ENCODE assay signal across 2 fruit fly cellular contexts in the genomic region with DNA sequence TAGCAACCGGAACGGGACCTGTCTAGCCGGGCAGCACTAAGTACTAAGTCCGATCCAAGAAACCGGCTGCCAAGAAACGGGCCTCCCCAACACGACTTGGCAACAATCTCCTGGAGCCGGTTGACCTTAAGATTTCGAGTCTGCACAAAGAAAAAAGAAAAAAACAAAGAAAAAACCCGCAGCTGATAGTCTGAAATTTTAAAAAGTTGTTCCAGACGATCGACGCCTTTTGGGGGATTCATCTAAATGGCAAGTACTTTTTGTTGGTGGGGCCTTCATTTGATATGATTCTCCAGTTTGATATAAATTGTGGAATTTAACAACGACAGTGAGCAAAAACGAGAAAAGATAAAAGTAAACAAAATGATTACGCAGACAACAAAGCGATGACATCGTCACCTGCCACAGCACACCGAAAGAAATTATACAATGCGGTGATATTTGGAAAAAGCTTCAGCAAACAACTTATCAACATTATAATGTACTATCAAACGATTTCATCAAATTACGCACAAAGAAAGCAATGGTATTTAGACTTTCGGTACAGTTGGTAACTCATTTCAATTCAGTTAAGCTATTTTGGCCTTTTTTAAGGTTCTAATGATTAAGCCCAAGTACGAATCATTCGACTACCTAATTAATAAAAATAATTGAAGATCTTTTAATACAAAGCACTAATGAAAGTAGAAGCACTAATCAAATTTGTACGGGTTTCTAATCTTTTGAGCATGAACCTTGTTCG.
A peak's percentile ranks its signal among the peaks of the same experiment; 100 is the strongest.
TF ChIP-seq lines count a peak whose summit lies in the region.

No protein-coding gene starts in this region.

TF ChIP-seq in whole organism, prepupa, 60 proteins besides CTCF, POLR2A, EP300 and RAD21 (continued from another document):
- TF ChIP-seq dsx (GFP tag; optimal IDR thresholded peaks at IDR 0.05; lab: Kevin White, UChicago; ENCODE audit: poor library complexity, severe bottlenecking) = no peak
- TF ChIP-seq OdsH (GFP tag; optimal IDR thresholded peaks at IDR 0.05; lab: Kevin White, UChicago) = peak; percentile 68
- peak; percentile 68 for TF ChIP-seq CG3919 (GFP tag; optimal IDR thresholded peaks at IDR 0.05; lab: Kevin White, UChicago)
- TF ChIP-seq CG6808 (GFP tag; optimal IDR thresholded peaks at IDR 0.05; lab: Kevin White, UChicago) = peak; percentile 35
- peak; percentile 42 for TF ChIP-seq Ets96B (tag; optimal IDR thresholded peaks at IDR 0.05; lab: Kevin White, UChicago)
- peak; percentile 57 for TF ChIP-seq CG10669 (GFP tag; optimal IDR thresholded peaks at IDR 0.05; lab: Kevin White, UChicago)
- TF ChIP-seq CG6854 (GFP tag; optimal IDR thresholded peaks at IDR 0.05; lab: Kevin White, UChicago) = no peak
- TF ChIP-seq Eip78C (GFP tag; lab: Kevin White, UChicago) = peak; percentile 89
- peak; percentile 43 for TF ChIP-seq spab (GFP tag; optimal IDR thresholded peaks at IDR 0.05; lab: Kevin White, UChicago)
- TF ChIP-seq Gug (GFP tag; IDR thresholded peaks at IDR 0.05; lab: Robert Waterston, UW) = no peak
- peak; percentile 61 for TF ChIP-seq CG8319 (GFP tag; optimal IDR thresholded peaks at IDR 0.05; lab: Kevin White, UChicago)
- peak; percentile 56 for TF ChIP-seq Ets21C (GFP tag; optimal IDR thresholded peaks at IDR 0.05; lab: Kevin White, UChicago)
- TF ChIP-seq Sox14 (GFP tag; optimal IDR thresholded peaks at IDR 0.05; lab: Kevin White, UChicago) = peak; percentile 70
- no peak for TF ChIP-seq CG11294 (GFP tag; IDR thresholded peaks at IDR 0.05; lab: Robert Waterston, UW)
- TF ChIP-seq CG11762 (GFP tag; optimal IDR thresholded peaks at IDR 0.05; lab: Kevin White, UChicago; ENCODE audit: insufficient read depth) = peak; percentile 61
- TF ChIP-seq CG8632 (GFP tag; optimal IDR thresholded peaks at IDR 0.05; lab: Kevin White, UChicago) = peak; percentile 56
- TF ChIP-seq acj6 (GFP tag; optimal IDR thresholded peaks at IDR 0.05; lab: Kevin White, UChicago) = peak; percentile 55
- TF ChIP-seq CG10631 (GFP tag; optimal IDR thresholded peaks at IDR 0.05; lab: Kevin White, UChicago) = peak; percentile 47
- peak; percentile 78 for TF ChIP-seq CG31627 (GFP tag; optimal IDR thresholded peaks at IDR 0.05; lab: Kevin White, UChicago)
- no peak for TF ChIP-seq Sox102F (GFP tag; optimal IDR thresholded peaks at IDR 0.05; lab: Kevin White, UChicago)
- peak; percentile 60 for TF ChIP-seq net (GFP tag; optimal IDR thresholded peaks at IDR 0.05; lab: Kevin White, UChicago)
- TF ChIP-seq CG34406 (GFP tag; optimal IDR thresholded peaks at IDR 0.05; lab: Kevin White, UChicago) = peak; percentile 71
- TF ChIP-seq CG6163 (GFP tag; IDR thresholded peaks at IDR 0.05; lab: Robert Waterston, UW) = 0 out of 3 replicates have a peak, but pooled peaks have one; percentile 26
- TF ChIP-seq CG9139 (GFP tag; optimal IDR thresholded peaks at IDR 0.05; lab: Kevin White, UChicago) = peak; percentile 7
- peak; percentile 50 for TF ChIP-seq Eip75B (GFP tag; optimal IDR thresholded peaks at IDR 0.05; lab: Kevin White, UChicago)
- TF ChIP-seq vri (GFP tag; optimal IDR thresholded peaks at IDR 0.05; lab: Kevin White, UChicago) = peak; percentile 67
- TF ChIP-seq Hr39 (GFP tag; optimal IDR thresholded peaks at IDR 0.05; lab: Kevin White, UChicago) = peak; percentile 73
- TF ChIP-seq fd59A (GFP tag; optimal IDR thresholded peaks at IDR 0.05; lab: Kevin White, UChicago) = peak; percentile 43

TF ChIP-seq in whole organism, wandering third instar larva, 38 proteins besides CTCF, POLR2A, EP300 and RAD21 (continued from another document):
- no peak for TF ChIP-seq Dif (GFP tag; optimal IDR thresholded peaks at IDR 0.05; lab: Kevin White, UChicago; ENCODE audit: partially characterized antibody)
- peak; percentile 58 for TF ChIP-seq h (GFP tag; optimal IDR thresholded peaks at IDR 0.05; lab: Kevin White, UChicago)
- TF ChIP-seq HLH106 (tag; optimal IDR thresholded peaks at IDR 0.05; lab: Kevin White, UChicago) = peak; percentile 72
TF ChIP-seq in whole organism, wandering third instar larva: peak in this region for 19.
